Worm (Caenorhabditis elegans) whole organism, midembryonic: Measurements from ENCODE around the gene clec-142.

Source experiments
- cog-1 ChIP-seq: sonication (generic microtip); optimal IDR thresholded peaks from 2 replicates; lab custom pipeline; 2016; ENCODE audit warnings: missing genetic modification characterization, missing compliant biosample characterization
- flt-1 ChIP-seq: fragments of 200-800 bp; sonication (Bioruptor generic); IDR thresholded peaks from 2 replicates; pipeline ENCODE4 v1.3.6; 2022; ENCODE audit warnings: missing genetic modification characterization, missing compliant biosample characterization
- klf-2 ChIP-seq: fragments of 200-800 bp; sonication (Bioruptor generic); conservative IDR thresholded peaks from 2 replicates; pipeline ENCODE4 v1.3.6; 2022; ENCODE audit warnings: missing genetic modification reagents, missing genetic modification characterization, missing compliant biosample characterization
- med-1 ChIP-seq: sonication (generic microtip); optimal IDR thresholded peaks from 2 replicates; lab custom pipeline; 2017; ENCODE audit warnings: missing genetic modification characterization, mild to moderate bottlenecking, missing compliant biosample characterization, antibody characterized with exemption, missing genetic modification reagents; ENCODE audit not compliant: insufficient read depth
- ztf-23 ChIP-seq: fragments of 200-800 bp; sonication (Bioruptor generic); IDR thresholded peaks from 2 replicates; pipeline ENCODE4 v1.3.6; 2022; ENCODE audit warnings: missing genetic modification reagents, missing genetic modification characterization, missing compliant biosample characterization

DNA sequence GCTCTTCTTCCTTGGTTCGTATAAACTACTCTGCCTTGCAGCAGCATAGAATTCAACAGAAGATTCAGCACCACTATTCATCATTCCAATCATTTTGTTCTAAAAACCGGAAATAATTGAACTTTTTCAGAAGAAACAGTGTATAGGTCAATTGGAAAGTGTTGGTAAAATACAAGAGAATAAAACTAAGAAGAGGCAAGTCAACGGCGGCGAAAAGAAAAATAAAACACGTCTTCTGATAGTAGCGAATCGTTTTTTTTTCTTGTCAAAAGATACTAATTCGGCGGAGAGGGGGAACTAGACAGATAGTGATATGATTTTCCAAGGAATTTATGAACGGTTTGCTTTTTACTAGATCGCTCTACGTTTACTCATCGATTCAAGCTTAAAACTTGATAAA, 19.4 kb upstream of the clec-142 start, which contains the start of gene F35C11.6:
- TF ChIP-seq cog-1 (tag; lab: Kevin White, UChicago) (no peak), med-1 (GFP tag; lab: Kevin White, UChicago) (no peak), ztf-23 (GFP tag; lab: Robert Waterston, UW) (no peak), klf-2 (GFP tag; lab: Robert Waterston, UW) (no peak), flt-1 (no peak)
